Fruit fly (Drosophila melanogaster): ENCODE results near the gene mor.

The mor gene

dm6 chr3R:16004015-16004414 is 31.3 kb upstream of the mor start (continued):
- TF ChIP-seq klu (GFP tag; IDR thresholded peaks at IDR 0.05) (no peak), CG11696 (GFP tag; IDR thresholded peaks at IDR 0.05) (no peak), CG15269 (tag; optimal IDR thresholded peaks at IDR 0.05) (no peak), wor (GFP tag; IDR thresholded peaks at IDR 0.05) (no peak), Antp (GFP tag; optimal IDR thresholded peaks at IDR 0.05) (no peak), otp (GFP tag; IDR thresholded peaks at IDR 0.05) (no peak), CG9797 (GFP tag; optimal IDR thresholded peaks at IDR 0.05) (no peak), gfzf (GFP tag; optimal IDR thresholded peaks at IDR 0.05) (no peak), YL-1 (GFP tag; optimal IDR thresholded peaks at IDR 0.05) (peak; percentile 34), gem (tag; optimal IDR thresholded peaks at IDR 0.05) (no peak), nau (GFP tag; optimal IDR thresholded peaks at IDR 0.05) (no peak), bigmax (GFP tag; optimal IDR thresholded peaks at IDR 0.05) (peak; percentile 26), peb (GFP tag; IDR thresholded peaks at IDR 0.05) (no peak), CG12219 (GFP tag; optimal IDR thresholded peaks at IDR 0.05) (no peak), Fer2 (tag; optimal IDR thresholded peaks at IDR 0.05) (no peak), her (GFP tag; optimal IDR thresholded peaks at IDR 0.05) (no peak), knrl (GFP tag; IDR thresholded peaks at IDR 0.05; ENCODE audit: partially characterized antibody) (peak; percentile 48; the same call in 1 of the 3 replicates), CG2202 (tag; optimal IDR thresholded peaks at IDR 0.05) (peak; percentile 29), ind (GFP tag; optimal IDR thresholded peaks at IDR 0.05) (no peak), CG9215 (GFP tag; IDR thresholded peaks at IDR 0.05) (no peak), CG10209 (GFP tag; optimal IDR thresholded peaks at IDR 0.05) (no peak), Hey (tag; optimal IDR thresholded peaks at IDR 0.05) (no peak), Ptx1 (GFP tag; IDR thresholded peaks at IDR 0.05) (no peak), CG10565 (GFP tag; optimal IDR thresholded peaks at IDR 0.05) (no peak), CG8924 (tag; optimal IDR thresholded peaks at IDR 0.05) (no peak), CG5245 (GFP tag; optimal IDR thresholded peaks at IDR 0.05) (no peak), HLH4C (GFP tag; IDR thresholded peaks at IDR 0.05; ENCODE audit: partially characterized antibody) (peak; percentile 42; the same call in 2 of the 3 replicates), tap (tag; optimal IDR thresholded peaks at IDR 0.05) (no peak), ssp (GFP tag; IDR thresholded peaks at IDR 0.05) (no peak), Med (GFP tag) (peak; percentile 77), CG12104 (GFP tag; optimal IDR thresholded peaks at IDR 0.05) (no peak), CG4707 (GFP tag; optimal IDR thresholded peaks at IDR 0.05) (no peak), NfI (GFP tag; optimal IDR thresholded peaks at IDR 0.05) (no peak), CG15601 (tag; optimal IDR thresholded peaks at IDR 0.05) (peak; percentile 72), emc (GFP tag; optimal IDR thresholded peaks at IDR 0.05) (no peak), MBD-R2 (GFP tag; IDR thresholded peaks at IDR 0.05) (no peak), lola (GFP tag; optimal IDR thresholded peaks at IDR 0.05) (no peak), ara (GFP tag; IDR thresholded peaks at IDR 0.05) (no peak), ci (GFP tag; IDR thresholded peaks at IDR 0.05) (peak; percentile 6; the same call in 1 of the 3 replicates), CG7839 (tag; optimal IDR thresholded peaks at IDR 0.05) (no peak), Gug (GFP tag; IDR thresholded peaks at IDR 0.05) (no peak), Lim3 (GFP tag; IDR thresholded peaks at IDR 0.05) (no peak), vnd (GFP tag; IDR thresholded peaks at IDR 0.05; ENCODE audit: partially characterized antibody) (no peak), ERR (GFP tag; optimal IDR thresholded peaks at IDR 0.05) (no peak), CG10543 (GFP tag; optimal IDR thresholded peaks at IDR 0.05) (no peak), tll (GFP tag; optimal IDR thresholded peaks at IDR 0.05) (no peak), CG4282 (GFP tag; optimal IDR thresholded peaks at IDR 0.05) (no peak), Hr51 (GFP tag; optimal IDR thresholded peaks at IDR 0.05) (no peak), crp (GFP tag; optimal IDR thresholded peaks at IDR 0.05) (no peak), CG1647 (GFP tag; optimal IDR thresholded peaks at IDR 0.05) (no peak), CG9727 (GFP tag; optimal IDR thresholded peaks at IDR 0.05) (no peak)

Measured in whole organism, embryonic.